Worm (Caenorhabditis elegans) whole organism, L3 larva: Measurements from ENCODE around the gene lgg-3.

Experiments
- aly-2 ChIP-seq: fragments of 150-350 bp; optimal IDR thresholded peaks from 2 replicates; lab custom pipeline; 2014; ENCODE audit warnings: missing biosample characterization, missing genetic modification characterization
- elt-3 ChIP-seq, 3 experiments: fragments of 150-350 bp in 1 of 3; sonication (generic microtip) in 2 of 3; optimal IDR thresholded peaks; 2 replicates in 2 of 3; 4 replicates in 1 of 3; lab custom pipeline; 2014 to 2017; ENCODE audit warnings: missing biosample characterization in 3 of 3, missing genetic modification characterization in 3 of 3
- mdl-1 ChIP-seq: fragments of 150-350 bp; optimal IDR thresholded peaks from 2 replicates; lab custom pipeline; 2014; ENCODE audit warnings: missing biosample characterization, missing genetic modification characterization
- nhr-23 ChIP-seq: fragments of 150-350 bp; optimal IDR thresholded peaks from 2 replicates; lab custom pipeline; 2014; ENCODE audit warnings: missing biosample characterization, missing genetic modification reagents, missing genetic modification characterization
- nhr-237 ChIP-seq: fragments of 150-350 bp; optimal IDR thresholded peaks from 2 replicates; lab custom pipeline; 2014; ENCODE audit warnings: missing biosample characterization, missing genetic modification characterization
- tbx-2 ChIP-seq: sonication (generic microtip); optimal IDR thresholded peaks from 2 replicates; lab custom pipeline; 2016; ENCODE audit warnings: mild to moderate bottlenecking, missing genetic modification characterization, missing compliant biosample characterization
- ztf-11 ChIP-seq: fragments of 150-350 bp; optimal IDR thresholded peaks from 2 replicates; lab custom pipeline; 2014; ENCODE audit warnings: missing biosample characterization, missing genetic modification characterization

DNA sequence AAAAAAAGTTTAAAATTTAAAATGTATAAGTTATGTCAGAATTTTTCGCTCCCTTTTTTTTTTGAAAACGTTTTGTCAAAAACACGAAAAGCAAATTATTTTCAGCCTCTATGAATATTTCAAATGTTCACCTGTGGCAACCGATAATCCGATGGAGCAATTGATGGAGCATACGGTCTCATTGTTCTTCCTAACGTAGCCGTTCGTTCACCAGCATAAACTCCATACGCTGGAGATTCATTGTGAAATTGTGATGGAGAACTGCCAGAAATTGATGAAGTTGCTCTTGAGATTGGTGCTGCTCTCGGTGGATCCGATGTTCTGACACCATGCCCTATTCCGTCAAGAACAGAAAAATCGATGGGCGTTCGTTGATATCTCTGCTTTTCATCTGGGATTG lies 6.0 kb downstream of the lgg-3 start:
- no peak for TF ChIP-seq tbx-2 (tag; lab: Kevin White, UChicago)
- TF ChIP-seq ztf-11 = no peak
- no peak for TF ChIP-seq mdl-1 (tag; lab: Kevin White, UChicago)
- TF ChIP-seq elt-3 (tag; optimal IDR thresholded peaks at IDR 0.05; lab: Kevin White, UChicago) = no peak
- TF ChIP-seq aly-2 (tag; lab: Kevin White, UChicago) = no peak
- TF ChIP-seq nhr-23 (tag; lab: Kevin White, UChicago) = no peak
- no peak for TF ChIP-seq nhr-237 (tag; lab: Kevin White, UChicago)
